Fruit fly (Drosophila melanogaster): ENCODE results near the gene CG9072.

CG9072 gene

DNA sequence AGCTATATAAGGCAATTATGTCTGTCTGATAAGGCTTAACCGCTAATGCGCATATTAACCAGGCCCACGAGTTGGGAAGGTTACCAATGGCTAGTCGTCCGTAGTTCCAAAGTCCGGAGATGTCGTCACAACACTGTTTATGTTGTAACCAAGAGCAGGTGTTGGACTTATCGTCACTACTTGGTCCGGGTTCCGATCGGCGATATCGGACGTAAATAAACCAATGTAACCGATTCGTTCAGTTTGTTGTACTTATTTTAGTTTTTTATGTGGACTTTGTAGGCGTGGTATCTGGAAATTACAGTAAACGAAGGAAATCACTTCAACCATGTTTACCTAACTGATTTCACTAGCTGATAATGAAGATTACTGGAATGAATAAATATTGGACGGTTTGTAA is 17.4 kb downstream of the CG9072 start (continued):
- no peak for TF ChIP-seq CG10267 (tag; optimal IDR thresholded peaks at IDR 0.05)
- no peak for TF ChIP-seq HmgD (GFP tag; optimal IDR thresholded peaks at IDR 0.05)
- TF ChIP-seq Sry-β (GFP tag; optimal IDR thresholded peaks at IDR 0.05), result no peak
- TF ChIP-seq Fer1 (GFP tag; optimal IDR thresholded peaks at IDR 0.05), result peak; percentile 21
- TF ChIP-seq nerfin-1 (tag; optimal IDR thresholded peaks at IDR 0.05), result peak; percentile 12
- TF ChIP-seq Hsf (GFP tag; optimal IDR thresholded peaks at IDR 0.05), result no peak
- no peak for TF ChIP-seq cg (GFP tag; optimal IDR thresholded peaks at IDR 0.05)
- peak in 1 of 3 experiments; percentile 5 for TF ChIP-seq lola (GFP tag; optimal IDR thresholded peaks at IDR 0.05)
- no peak for TF ChIP-seq CG6272 (GFP tag; IDR thresholded peaks at IDR 0.05)
- no peak for TF ChIP-seq Hr3 (GFP tag; optimal IDR thresholded peaks at IDR 0.05)
- no peak for TF ChIP-seq CG1792 (GFP tag; optimal IDR thresholded peaks at IDR 0.05)
- TF ChIP-seq dmrt99B (tag; optimal IDR thresholded peaks at IDR 0.05), result peak; percentile 2
- no peak for TF ChIP-seq Sry-δ (GFP tag; optimal IDR thresholded peaks at IDR 0.05)
- no peak for TF ChIP-seq MBD-R2 (GFP tag; IDR thresholded peaks at IDR 0.05)
- TF ChIP-seq Fer2 (tag; optimal IDR thresholded peaks at IDR 0.05), result no peak
- no peak for TF ChIP-seq CG12769 (tag; optimal IDR thresholded peaks at IDR 0.05)
- no peak for TF ChIP-seq ranshi (GFP tag; IDR thresholded peaks at IDR 0.05)
- no peak for TF ChIP-seq maf-S (GFP tag; optimal IDR thresholded peaks at IDR 0.05)
- TF ChIP-seq C15 (GFP tag; IDR thresholded peaks at IDR 0.05), result no peak
- TF ChIP-seq tna (GFP tag; IDR thresholded peaks at IDR 0.05; ENCODE audit: partially characterized antibody), result no peak
- peak; percentile 55 for TF ChIP-seq Meics (GFP tag; optimal IDR thresholded peaks at IDR 0.05)
- no peak for TF ChIP-seq klu (GFP tag; IDR thresholded peaks at IDR 0.05)
- TF ChIP-seq Lim3 (GFP tag; IDR thresholded peaks at IDR 0.05), result no peak
- no peak for TF ChIP-seq hkb (optimal IDR thresholded peaks at IDR 0.05)
- peak; percentile 42; the same call in 1 of the 2 replicates for TF ChIP-seq hkb (GFP tag; IDR thresholded peaks at IDR 0.05)
- TF ChIP-seq sim (GFP tag; IDR thresholded peaks at IDR 0.05), result no peak
- TF ChIP-seq CG2678 (tag; optimal IDR thresholded peaks at IDR 0.05), result peak; percentile 32
- no peak for TF ChIP-seq CG2712 (tag; optimal IDR thresholded peaks at IDR 0.05)
- TF ChIP-seq exex (tag; optimal IDR thresholded peaks at IDR 0.05), result peak; percentile 96
- peak in 1 of 2 experiments; percentile 32 for TF ChIP-seq bsh (GFP tag; optimal IDR thresholded peaks at IDR 0.05)
- peak; percentile 28 for TF ChIP-seq CG4707 (GFP tag; optimal IDR thresholded peaks at IDR 0.05)
- TF ChIP-seq CG4854 (GFP tag; optimal IDR thresholded peaks at IDR 0.05), result no peak
- TF ChIP-seq ken (GFP tag; IDR thresholded peaks at IDR 0.05), result no peak
- TF ChIP-seq CG6254 (GFP tag; optimal IDR thresholded peaks at IDR 0.05), result peak; percentile 47
- TF ChIP-seq her (GFP tag; optimal IDR thresholded peaks at IDR 0.05), result no peak
- TF ChIP-seq CG7745 (tag; optimal IDR thresholded peaks at IDR 0.05), result peak; percentile 55
- TF ChIP-seq zfh2 (GFP tag; optimal IDR thresholded peaks at IDR 0.05), result no peak
- no peak for TF ChIP-seq CG9797 (GFP tag; optimal IDR thresholded peaks at IDR 0.05)
- no peak for TF ChIP-seq Mes4 (GFP tag; optimal IDR thresholded peaks at IDR 0.05)
- TF ChIP-seq CG1603 (tag; optimal IDR thresholded peaks at IDR 0.05), result peak; percentile 15
- peak in 1 of 2 experiments; percentile 16 for TF ChIP-seq Eip74EF (GFP tag; optimal IDR thresholded peaks at IDR 0.05)
- TF ChIP-seq Doc2 (GFP tag; IDR thresholded peaks at IDR 0.05), result no peak
- peak; percentile 84 for TF ChIP-seq run (tag; optimal IDR thresholded peaks at IDR 0.05)
- TF ChIP-seq tup (GFP tag; optimal IDR thresholded peaks at IDR 0.05), result no peak
- TF ChIP-seq CG1529 (GFP tag; optimal IDR thresholded peaks at IDR 0.05), result peak; percentile 6
- TF ChIP-seq CG34376 (GFP tag; optimal IDR thresholded peaks at IDR 0.05), result peak; percentile 74
- TF ChIP-seq CG8944 (GFP tag; optimal IDR thresholded peaks at IDR 0.05), result no peak
- peak; percentile 15 for TF ChIP-seq CG3407 (GFP tag; optimal IDR thresholded peaks at IDR 0.05)
- peak; percentile 8 for TF ChIP-seq gcm (GFP tag; optimal IDR thresholded peaks at IDR 0.05)
- peak; percentile 47 for TF ChIP-seq CG5180 (GFP tag; optimal IDR thresholded peaks at IDR 0.05)
- no peak for TF ChIP-seq CG17186 (GFP tag; optimal IDR thresholded peaks at IDR 0.05)

Measured in whole organism, embryonic.